Worm (Caenorhabditis elegans) whole organism, L2 larva: ENCODE results near the gene nucl-1.

ENCODE experiments used
- C34F6.9 ChIP-seq: fragments of 150-350 bp; optimal IDR thresholded peaks from 2 replicates; lab custom pipeline; 2014; ENCODE audit warnings: missing biosample characterization, missing genetic modification characterization
- F13H6.1 ChIP-seq: sonication (generic microtip); optimal IDR thresholded peaks from 2 replicates; lab custom pipeline; 2016; ENCODE audit warnings: missing genetic modification characterization, missing compliant biosample characterization
- R02D3.7 ChIP-seq: fragments of 150-350 bp; optimal IDR thresholded peaks from 2 replicates; lab custom pipeline; 2014; ENCODE audit warnings: missing biosample characterization, missing genetic modification characterization
- Y55F3AM.14 ChIP-seq: fragments of 200-800 bp; sonication (Bioruptor generic); optimal IDR thresholded peaks from 2 replicates; lab custom pipeline; 2018; ENCODE audit warnings: mild to moderate bottlenecking, missing genetic modification characterization, missing compliant biosample characterization
- ZK546.5 ChIP-seq: sonication (generic microtip); optimal IDR thresholded peaks from 2 replicates; lab custom pipeline; 2017; ENCODE audit warnings: missing biosample characterization, missing genetic modification characterization
- alr-1 ChIP-seq: fragments of 150-350 bp; optimal IDR thresholded peaks from 2 replicates; lab custom pipeline; 2014; ENCODE audit warnings: missing biosample characterization, missing genetic modification characterization
- ama-1 ChIP-seq: fragments of 150-350 bp; optimal IDR thresholded peaks from 2 replicates; lab custom pipeline; 2018; ENCODE audit warnings: inconsistent platforms
- blmp-1 ChIP-seq: sonication (generic microtip); optimal IDR thresholded peaks from 2 replicates; lab custom pipeline; 2017; ENCODE audit warnings: missing genetic modification characterization, mild to moderate bottlenecking, missing compliant biosample characterization, antibody characterized with exemption, moderate library complexity; ENCODE audit not compliant: insufficient read depth
- ceh-16 ChIP-seq: fragments of 150-350 bp; optimal IDR thresholded peaks from 2 replicates; lab custom pipeline; 2014; ENCODE audit warnings: missing biosample characterization, missing genetic modification characterization
- ceh-82 ChIP-seq: fragments of 150-350 bp; optimal IDR thresholded peaks from 2 replicates; lab custom pipeline; 2014; ENCODE audit warnings: missing biosample characterization, missing genetic modification characterization
- crh-2 ChIP-seq: sonication (generic microtip); optimal IDR thresholded peaks from 2 replicates; lab custom pipeline; 2017; ENCODE audit warnings: missing biosample characterization, missing genetic modification characterization
- dmd-4 ChIP-seq: sonication (generic microtip); optimal IDR thresholded peaks from 2 replicates; lab custom pipeline; 2017; ENCODE audit warnings: missing biosample characterization, missing genetic modification characterization
- egl-27 ChIP-seq: sonication (generic microtip); optimal IDR thresholded peaks from 3 replicates; lab custom pipeline; 2017; ENCODE audit warnings: missing biosample characterization, missing genetic modification reagents, missing genetic modification characterization
- elt-1 ChIP-seq: fragments of 150-350 bp; optimal IDR thresholded peaks from 2 replicates; lab custom pipeline; 2014; ENCODE audit warnings: missing biosample characterization, missing genetic modification characterization
- elt-3 ChIP-seq: sonication (generic microtip); optimal IDR thresholded peaks from 2 replicates; lab custom pipeline; 2017; ENCODE audit warnings: missing biosample characterization, missing genetic modification characterization
- fos-1 ChIP-seq: fragments of 150-350 bp; optimal IDR thresholded peaks from 2 replicates; lab custom pipeline; 2014; ENCODE audit warnings: missing biosample characterization, missing genetic modification characterization
- gmeb-1 ChIP-seq: fragments of 150-350 bp; optimal IDR thresholded peaks from 2 replicates; lab custom pipeline; 2014; ENCODE audit warnings: missing biosample characterization, missing genetic modification characterization
- lin-11 ChIP-seq: fragments of 150-350 bp; sonication (generic microtip); optimal IDR thresholded peaks from 2 replicates; lab custom pipeline; 2014; ENCODE audit warnings: missing biosample characterization, missing genetic modification characterization, inconsistent platforms, mixed read lengths
- lin-13 ChIP-seq: fragments of 150-350 bp; optimal IDR thresholded peaks from 2 replicates; lab custom pipeline; 2014; ENCODE audit warnings: missing biosample characterization, missing genetic modification reagents, missing genetic modification characterization
- lin-39 ChIP-seq: fragments of 150-350 bp; optimal IDR thresholded peaks from 2 replicates; lab custom pipeline; 2014; ENCODE audit warnings: missing biosample characterization, missing genetic modification reagents, missing genetic modification characterization
- lsy-2 ChIP-seq, 2 experiments: fragments of 150-350 bp in 1 of 2; sonication (generic microtip) in 1 of 2; optimal IDR thresholded peaks; 2 replicates each; lab custom pipeline; 2014 to 2017; ENCODE audit warnings: missing biosample characterization in 2 of 2, missing genetic modification characterization in 2 of 2
- mab-5 ChIP-seq: fragments of 150-350 bp; optimal IDR thresholded peaks from 2 replicates; lab custom pipeline; 2014; ENCODE audit warnings: missing biosample characterization, missing genetic modification characterization
- mbf-1 ChIP-seq: sonication (generic microtip); optimal IDR thresholded peaks from 2 replicates; lab custom pipeline; 2017; ENCODE audit warnings: missing biosample characterization, missing genetic modification characterization
- nhr-10 ChIP-seq: sonication (generic microtip); optimal IDR thresholded peaks from 2 replicates; lab custom pipeline; 2017; ENCODE audit warnings: missing biosample characterization, missing genetic modification characterization
- nhr-11 ChIP-seq: fragments of 150-350 bp; optimal IDR thresholded peaks from 2 replicates; lab custom pipeline; 2014; ENCODE audit warnings: missing biosample characterization, missing genetic modification characterization
- nhr-12 ChIP-seq: fragments of 150-350 bp; optimal IDR thresholded peaks from 2 replicates; lab custom pipeline; 2014; ENCODE audit warnings: missing biosample characterization, missing genetic modification characterization
- nhr-129 ChIP-seq: fragments of 150-350 bp; optimal IDR thresholded peaks from 2 replicates; lab custom pipeline; 2014; ENCODE audit warnings: missing biosample characterization, missing genetic modification characterization
- nhr-23 ChIP-seq: fragments of 150-350 bp; optimal IDR thresholded peaks from 2 replicates; lab custom pipeline; 2014; ENCODE audit warnings: missing biosample characterization, missing genetic modification reagents, missing genetic modification characterization
- nhr-237 ChIP-seq: fragments of 150-350 bp; optimal IDR thresholded peaks from 2 replicates; lab custom pipeline; 2014; ENCODE audit warnings: missing biosample characterization, missing genetic modification characterization
- nhr-25 ChIP-seq: fragments of 150-350 bp; sonication (generic microtip); optimal IDR thresholded peaks from 3 replicates; lab custom pipeline; 2014; ENCODE audit warnings: missing biosample characterization, missing genetic modification characterization
- nhr-6 ChIP-seq: fragments of 150-350 bp; optimal IDR thresholded peaks from 2 replicates; lab custom pipeline; 2014; ENCODE audit warnings: missing biosample characterization, missing genetic modification characterization
- nhr-77 ChIP-seq: fragments of 150-350 bp; optimal IDR thresholded peaks from 2 replicates; lab custom pipeline; 2014; ENCODE audit warnings: missing biosample characterization, missing genetic modification characterization
- sma-3 ChIP-seq: sonication (generic microtip); optimal IDR thresholded peaks from 2 replicates; lab custom pipeline; 2016; ENCODE audit warnings: missing genetic modification reagents, missing genetic modification characterization, missing compliant biosample characterization
- sma-9 ChIP-seq, 2 experiments: fragments of 150-350 bp in 1 of 2; sonication (generic microtip) in 1 of 2; optimal IDR thresholded peaks; 2 replicates each; lab custom pipeline; 2014 to 2016; ENCODE audit warnings: missing genetic modification characterization in 2 of 2, mild to moderate bottlenecking in 1 of 2, missing biosample characterization in 1 of 2, missing compliant biosample characterization in 1 of 2, missing genetic modification reagents in 1 of 2, moderate library complexity in 1 of 2
- unc-55 ChIP-seq: fragments of 150-350 bp; sonication (generic microtip); optimal IDR thresholded peaks from 3 replicates; lab custom pipeline; 2014; ENCODE audit warnings: missing biosample characterization, missing genetic modification reagents, missing genetic modification characterization
- zag-1 ChIP-seq: fragments of 150-350 bp; optimal IDR thresholded peaks from 2 replicates; lab custom pipeline; 2014; ENCODE audit warnings: missing biosample characterization, missing genetic modification characterization
- ztf-1 ChIP-seq: fragments of 200-800 bp; sonication (Bioruptor generic); conservative IDR thresholded peaks from 2 replicates; pipeline ENCODE4 v1.3.6; 2022; ENCODE audit warnings: missing genetic modification characterization, missing compliant biosample characterization

Gene nucl-1

DNA sequence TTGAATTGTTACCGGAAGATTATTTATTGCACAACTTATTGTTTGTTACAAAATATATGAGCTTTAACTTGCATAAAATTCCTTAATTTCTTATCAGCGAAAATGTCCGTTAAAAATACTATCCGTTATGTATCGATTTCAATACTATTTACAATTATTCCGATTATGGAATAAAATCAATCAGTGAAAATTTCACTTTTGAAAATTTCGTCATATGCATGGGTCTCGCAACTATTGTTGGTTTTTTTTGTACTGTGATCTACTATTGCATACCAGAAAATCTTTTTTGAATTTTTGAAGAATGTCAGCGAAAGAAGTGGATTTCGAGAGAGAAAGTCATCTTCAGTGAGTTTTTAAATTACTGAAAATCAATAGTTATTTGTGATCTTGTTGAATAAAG, 7.9 kb upstream of the nucl-1 start, which contains the start of gene nprl-3:
nprl-3 (plus strand) TSS at position 301 of the 400 bp plus-strand sequence.
- TF ChIP-seq lsy-2 (tag; optimal IDR thresholded peaks at IDR 0.05; lab: Kevin White, UChicago) (no peak), Y55F3AM.14 (GFP tag; lab: Kevin White, UChicago) (no peak), lin-39 (tag; lab: Kevin White, UChicago) (no peak), ceh-16 (tag; lab: Kevin White, UChicago) (no peak), R02D3.7 (tag; lab: Kevin White, UChicago) (no peak), nhr-10 (no peak), ceh-82 (tag; lab: Kevin White, UChicago) (no peak), egl-27 (tag; lab: Kevin White, UChicago) (no peak), C34F6.9 (no peak), nhr-12 (tag; lab: Kevin White, UChicago) (no peak), nhr-237 (tag; lab: Kevin White, UChicago) (no peak), nhr-6 (no peak), mbf-1 (tag; lab: Kevin White, UChicago) (no peak)

- TF ChIP-seq zag-1 (tag; lab: Kevin White, UChicago), result no peak
These were observed 5.3 kb upstream of the nucl-1 start, which contains the start of gene tbce-1 for ce11 chrIV:8294650-8295049. TSS of gene tbce-1 (plus strand) at chrIV:8294690.

ce11 chrIV:8291232-8291631, 1.9 kb upstream of the nucl-1 start, which contains the start of gene K07H8.2:
TSS of gene K07H8.2 (plus strand) at chrIV:8291532.
- TF ChIP-seq nhr-77 (tag; lab: Kevin White, UChicago), result no peak
- TF ChIP-seq ama-1 (lab: Kevin White, UChicago), result no peak
- no peak for TF ChIP-seq crh-2
- TF ChIP-seq nhr-11, result no peak
- no peak for TF ChIP-seq lin-39 (tag; lab: Kevin White, UChicago)
- no peak for TF ChIP-seq nhr-25 (tag; lab: Kevin White, UChicago)
- no peak for TF ChIP-seq sma-3 (GFP tag; lab: Kevin White, UChicago)
- TF ChIP-seq zag-1 (tag; lab: Kevin White, UChicago), result no peak

- no peak for TF ChIP-seq alr-1 (tag; lab: Kevin White, UChicago)
- no peak for TF ChIP-seq zag-1 (tag; lab: Kevin White, UChicago)
- peak; percentile 58 for TF ChIP-seq C34F6.9
- no peak for TF ChIP-seq nhr-11
- TF ChIP-seq fos-1 (tag; lab: Kevin White, UChicago), result peak; percentile 31
- no peak for TF ChIP-seq elt-3
- peak; percentile 54 for TF ChIP-seq gmeb-1 (tag; lab: Kevin White, UChicago)
- TF ChIP-seq ZK546.5 (tag; lab: Kevin White, UChicago), result no peak
- TF ChIP-seq nhr-12 (tag; lab: Kevin White, UChicago), result no peak
- no peak for TF ChIP-seq nhr-25 (tag; lab: Kevin White, UChicago)
- TF ChIP-seq nhr-129, result peak; percentile 57
- TF ChIP-seq nhr-10, result no peak
- peak; percentile 28 for TF ChIP-seq F13H6.1 (tag; lab: Kevin White, UChicago)
- TF ChIP-seq ztf-1 (GFP tag; lab: Robert Waterston, UW), result no peak
- no peak for TF ChIP-seq lin-11 (tag; lab: Kevin White, UChicago)
- TF ChIP-seq dmd-4 (tag; lab: Kevin White, UChicago), result no peak
- no peak for TF ChIP-seq mab-5 (tag; lab: Kevin White, UChicago)
- peak; percentile 4 for TF ChIP-seq sma-9 (GFP tag; optimal IDR thresholded peaks at IDR 0.05; lab: Kevin White, UChicago)
- no peak for TF ChIP-seq sma-9 (tag; optimal IDR thresholded peaks at IDR 0.05; lab: Kevin White, UChicago)
- TF ChIP-seq lin-13 (GFP tag; lab: Kevin White, UChicago), result peak; percentile 29
- TF ChIP-seq unc-55 (GFP tag; lab: Kevin White, UChicago), result peak; percentile 76
- peak; percentile 19 for TF ChIP-seq crh-2
- no peak for TF ChIP-seq blmp-1 (tag; lab: Kevin White, UChicago)
- TF ChIP-seq lsy-2 (tag; optimal IDR thresholded peaks at IDR 0.05; lab: Kevin White, UChicago), result peak in 1 of 2 experiments; percentile 77
- no peak for TF ChIP-seq nhr-23 (tag; lab: Kevin White, UChicago)
- TF ChIP-seq elt-1 (tag; lab: Kevin White, UChicago), result no peak
These were observed 422 bp upstream of the nucl-1 start, which contains the start of gene daf-31 for ce11 chrIV:8289580-8290323. TSS of gene daf-31 (plus strand) at chrIV:8290273.
